Worm (Caenorhabditis elegans): ENCODE measurements around the gene grd-4.

DNA sequence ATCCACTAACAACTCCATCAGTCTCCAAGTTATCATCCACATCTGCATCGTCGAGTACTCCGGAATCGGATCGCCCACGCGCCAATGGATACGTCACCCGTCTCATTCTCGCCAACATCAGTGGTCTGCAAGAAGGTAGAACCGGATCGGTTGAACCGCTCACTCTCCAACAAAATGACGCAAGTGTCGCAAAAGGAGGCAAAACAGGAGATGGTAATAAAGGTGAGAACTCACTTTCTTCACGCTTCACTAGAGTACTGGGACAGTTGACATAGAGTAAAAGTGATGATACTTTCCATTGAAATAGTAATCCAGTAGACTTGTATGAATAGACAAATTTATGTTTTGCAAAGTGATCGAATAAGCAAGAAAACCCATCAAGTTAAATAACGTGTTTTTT lies 8.1 kb downstream of the grd-4 start:
- TF ChIP-seq him-1 (tag; optimal IDR thresholded peaks at IDR 0.05) (no peak), efl-1 (GFP tag; optimal IDR thresholded peaks at IDR 0.05) (no peak), madf-6 (GFP tag; IDR thresholded peaks at IDR 0.05) (no peak), ztf-25 (GFP tag; IDR thresholded peaks at IDR 0.05) (no peak), nhr-80 (tag; optimal IDR thresholded peaks at IDR 0.05) (no peak), madf-8 (GFP tag; conservative IDR thresholded peaks at IDR 0.05) (no peak), nhr-27 (tag; optimal IDR thresholded peaks at IDR 0.05) (no peak), snpc-4 (GFP tag; optimal IDR thresholded peaks at IDR 0.05) (no peak), snpc-4 (tag; optimal IDR thresholded peaks at IDR 0.05) (no peak)

Measured in whole organism, young adult.